Worm (Caenorhabditis elegans) whole organism, mixed stage, embryonic: ENCODE measurements around the gene atad-3.

Experiments used
- bed-3 ChIP-seq: fragments of 200-800 bp; sonication (Bioruptor generic); optimal IDR thresholded peaks from 3 replicates; lab custom pipeline; 2018; ENCODE audit warnings: mild to moderate bottlenecking, missing genetic modification characterization, moderate library complexity, missing compliant biosample characterization
- blmp-1 ChIP-seq: fragments of 150-350 bp; optimal IDR thresholded peaks from 2 replicates; lab custom pipeline; 2014; ENCODE audit warnings: missing biosample characterization, missing genetic modification characterization
- ceh-39 ChIP-seq: fragments of 150-350 bp; optimal IDR thresholded peaks from 2 replicates; lab custom pipeline; 2014; ENCODE audit warnings: missing biosample characterization, missing genetic modification characterization
- ceh-43 ChIP-seq: fragments of 200-800 bp; sonication (Bioruptor generic); optimal IDR thresholded peaks from 2 replicates; lab custom pipeline; 2018; ENCODE audit warnings: mild to moderate bottlenecking, missing genetic modification characterization, moderate library complexity, missing compliant biosample characterization
- ceh-83 ChIP-seq: fragments of 200-800 bp; sonication (Bioruptor generic); optimal IDR thresholded peaks from 2 replicates; lab custom pipeline; 2018; ENCODE audit warnings: mild to moderate bottlenecking, missing genetic modification characterization, missing compliant biosample characterization
- ces-1 ChIP-seq: fragments of 150-350 bp; optimal IDR thresholded peaks from 2 replicates; lab custom pipeline; 2014; ENCODE audit warnings: missing biosample characterization, missing genetic modification reagents, missing genetic modification characterization
- cnd-1 ChIP-seq: fragments of 200-800 bp; sonication (Bioruptor generic); optimal IDR thresholded peaks from 2 replicates; lab custom pipeline; 2018; ENCODE audit warnings: mild to moderate bottlenecking, missing genetic modification characterization, missing compliant biosample characterization
- elt-1 ChIP-seq: sonication (generic microtip); optimal IDR thresholded peaks from 2 replicates; lab custom pipeline; 2017; ENCODE audit warnings: missing genetic modification characterization, mild to moderate bottlenecking, missing compliant biosample characterization, antibody characterized with exemption, moderate library complexity, borderline replicate concordance; ENCODE audit not compliant: insufficient read depth
- elt-3 ChIP-seq: fragments of 150-350 bp; optimal IDR thresholded peaks from 2 replicates; lab custom pipeline; 2014; ENCODE audit warnings: missing biosample characterization, missing genetic modification characterization
- flh-1 ChIP-seq: fragments of 200-800 bp; sonication (Bioruptor generic); optimal IDR thresholded peaks from 2 replicates; lab custom pipeline; 2018; ENCODE audit warnings: mild to moderate bottlenecking, missing genetic modification characterization, moderate library complexity, missing compliant biosample characterization
- hlh-1 ChIP-seq: fragments of 150-350 bp; optimal IDR thresholded peaks from 2 replicates; lab custom pipeline; 2014; ENCODE audit warnings: missing biosample characterization, missing genetic modification reagents, missing genetic modification characterization
- lin-13 ChIP-seq: fragments of 150-350 bp; optimal IDR thresholded peaks from 2 replicates; lab custom pipeline; 2014; ENCODE audit warnings: missing biosample characterization, missing genetic modification characterization
- lin-32 ChIP-seq: fragments of 200-800 bp; sonication (Bioruptor generic); optimal IDR thresholded peaks from 2 replicates; lab custom pipeline; 2018; ENCODE audit warnings: mild to moderate bottlenecking, missing genetic modification characterization, missing compliant biosample characterization
- lsy-2 ChIP-seq: fragments of 150-350 bp; optimal IDR thresholded peaks from 2 replicates; lab custom pipeline; 2014; ENCODE audit warnings: missing biosample characterization, missing genetic modification characterization
- mep-1 ChIP-seq: fragments of 150-350 bp; optimal IDR thresholded peaks from 2 replicates; lab custom pipeline; 2017; ENCODE audit warnings: missing biosample characterization, missing genetic modification reagents, missing genetic modification characterization, inconsistent platforms
- nhr-12 ChIP-seq: fragments of 150-350 bp; optimal IDR thresholded peaks from 2 replicates; lab custom pipeline; 2014; ENCODE audit warnings: missing biosample characterization, missing genetic modification characterization
- nhr-2 ChIP-seq: fragments of 150-350 bp; optimal IDR thresholded peaks from 2 replicates; lab custom pipeline; 2014; ENCODE audit warnings: missing biosample characterization, missing genetic modification characterization
- nhr-237 ChIP-seq: fragments of 150-350 bp; optimal IDR thresholded peaks from 2 replicates; lab custom pipeline; 2014; ENCODE audit warnings: missing biosample characterization, missing genetic modification characterization
- nhr-28 ChIP-seq: fragments of 150-350 bp; optimal IDR thresholded peaks from 2 replicates; lab custom pipeline; 2014; ENCODE audit warnings: missing biosample characterization, missing genetic modification characterization
- nhr-76 ChIP-seq: sonication (generic microtip); optimal IDR thresholded peaks from 2 replicates; lab custom pipeline; 2017; ENCODE audit warnings: missing biosample characterization, missing genetic modification characterization
- pha-4 ChIP-seq: fragments of 150-350 bp; optimal IDR thresholded peaks from 2 replicates; lab custom pipeline; 2018; ENCODE audit warnings: missing biosample characterization, missing genetic modification reagents, missing genetic modification characterization
- snpc-4 ChIP-seq: fragments of 150-350 bp; optimal IDR thresholded peaks from 2 replicates; lab custom pipeline; 2014; ENCODE audit warnings: missing biosample characterization, missing genetic modification characterization
- sptf-1 ChIP-seq: sonication (generic microtip); optimal IDR thresholded peaks from 2 replicates; lab custom pipeline; 2017; ENCODE audit warnings: mild to moderate bottlenecking, missing genetic modification characterization, moderate library complexity, missing compliant biosample characterization
- tbx-8 ChIP-seq: fragments of 200-800 bp; sonication (Bioruptor generic); optimal IDR thresholded peaks from 2 replicates; lab custom pipeline; 2018; ENCODE audit warnings: mild to moderate bottlenecking, missing genetic modification characterization, moderate library complexity, missing compliant biosample characterization
- unc-120 ChIP-seq: sonication (generic microtip); optimal IDR thresholded peaks from 2 replicates; lab custom pipeline; 2017; ENCODE audit warnings: missing genetic modification characterization, missing compliant biosample characterization; ENCODE audit not compliant: poor library complexity, severe bottlenecking
- unc-39 ChIP-seq: fragments of 150-350 bp; optimal IDR thresholded peaks from 2 replicates; lab custom pipeline; 2014; ENCODE audit warnings: missing biosample characterization, missing genetic modification characterization
- unc-62 ChIP-seq: fragments of 150-350 bp; optimal IDR thresholded peaks from 2 replicates; lab custom pipeline; 2014; ENCODE audit warnings: missing biosample characterization, missing genetic modification reagents, missing genetic modification characterization
- zip-8 ChIP-seq: fragments of 150-350 bp; optimal IDR thresholded peaks from 2 replicates; lab custom pipeline; 2014; ENCODE audit warnings: missing biosample characterization, missing genetic modification characterization

The atad-3 gene

ce11 chrII:10271093-10271492 lies 22.3 kb downstream of the atad-3 start, which contains the start of gene F54B3.4:
TSS of gene F54B3.4 (minus strand) at chrII:10271193.
- peak; percentile 53 for TF ChIP-seq ces-1 (GFP tag; lab: Kevin White, UChicago)
- no peak for TF ChIP-seq bed-3 (GFP tag; lab: Kevin White, UChicago)
- no peak for TF ChIP-seq lin-13 (tag; lab: Kevin White, UChicago)

DNA sequence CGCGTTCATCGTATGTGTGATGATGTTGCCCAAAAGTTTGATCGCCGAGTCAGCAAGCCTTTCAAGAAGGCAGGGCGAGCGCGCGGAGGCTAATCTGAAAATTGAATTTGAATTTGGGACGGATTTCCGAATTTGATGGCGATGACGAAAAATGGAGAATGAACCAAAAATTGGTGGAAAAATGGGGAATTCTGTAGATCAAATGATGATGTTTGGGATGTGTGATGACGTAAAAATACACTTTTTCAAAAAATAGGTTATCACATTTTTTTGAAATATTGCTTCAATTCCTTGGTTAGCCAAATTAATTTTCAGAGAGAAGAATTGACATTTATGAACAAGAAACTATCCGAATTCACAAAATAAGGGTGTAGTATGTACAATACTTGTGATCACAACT lies 30.8 kb downstream of the atad-3 start, which contains the start of gene ZK971.1:
Gene ZK971.1, minus strand, starts transcription at position 101 of the 400 bp plus-strand sequence.
- TF ChIP-seq ces-1 (GFP tag; lab: Kevin White, UChicago) (peak; percentile 29), elt-3 (tag; lab: Kevin White, UChicago) (no peak), ceh-39 (no peak)

ce11 chrII:10281674-10282073 lies 32.9 kb downstream of the atad-3 start:
- no peak for TF ChIP-seq lin-32 (GFP tag; lab: Kevin White, UChicago)
- TF ChIP-seq sptf-1: no peak
- no peak for TF ChIP-seq ceh-43 (GFP tag; lab: Kevin White, UChicago)
- TF ChIP-seq unc-39: no peak
- TF ChIP-seq lsy-2 (tag; lab: Kevin White, UChicago): no peak
- no peak for TF ChIP-seq mep-1 (tag; lab: Kevin White, UChicago)
- TF ChIP-seq ces-1 (GFP tag; lab: Kevin White, UChicago): no peak
- no peak for TF ChIP-seq elt-1 (tag; lab: Kevin White, UChicago)
- TF ChIP-seq pha-4 (tag; lab: Kevin White, UChicago): no peak
- no peak for TF ChIP-seq nhr-76 (tag; lab: Kevin White, UChicago)
- no peak for TF ChIP-seq unc-120 (tag; lab: Kevin White, UChicago)
- TF ChIP-seq nhr-28: no peak
- no peak for TF ChIP-seq zip-8 (tag; lab: Kevin White, UChicago)
- TF ChIP-seq nhr-2: no peak
- TF ChIP-seq hlh-1 (tag; lab: Kevin White, UChicago): no peak
- TF ChIP-seq lin-13 (tag; lab: Kevin White, UChicago): no peak
- TF ChIP-seq nhr-12 (tag; lab: Kevin White, UChicago): no peak
- TF ChIP-seq, all 35 proteins: peak for 0

DNA sequence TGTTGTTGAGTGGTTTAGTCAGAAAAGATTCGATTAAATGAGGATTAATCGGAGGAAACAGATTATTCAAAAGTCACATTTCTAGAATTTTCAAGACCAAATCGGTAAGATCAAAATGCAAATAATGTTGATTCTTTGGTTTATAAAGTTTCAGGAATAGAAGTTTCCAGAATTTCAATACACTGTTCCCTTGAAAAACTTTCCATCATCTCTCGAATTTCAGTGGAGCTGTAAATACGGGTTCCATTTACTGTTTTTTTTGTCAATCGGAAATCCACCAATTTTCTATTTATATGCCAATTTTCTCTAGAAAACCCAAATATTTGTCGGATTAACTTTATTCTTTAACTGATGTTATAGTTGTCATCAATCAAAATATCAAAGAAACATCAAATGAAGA lies 34.4 kb downstream of the atad-3 start:
- TF ChIP-seq pha-4 (tag; lab: Kevin White, UChicago) (no peak), nhr-76 (tag; lab: Kevin White, UChicago) (no peak), sptf-1 (no peak), lsy-2 (tag; lab: Kevin White, UChicago) (no peak), ceh-43 (GFP tag; lab: Kevin White, UChicago) (no peak), hlh-1 (tag; lab: Kevin White, UChicago) (no peak), zip-8 (tag; lab: Kevin White, UChicago) (no peak), nhr-2 (no peak), blmp-1 (tag; lab: Kevin White, UChicago) (no peak), cnd-1 (tag; lab: Kevin White, UChicago) (no peak)

DNA sequence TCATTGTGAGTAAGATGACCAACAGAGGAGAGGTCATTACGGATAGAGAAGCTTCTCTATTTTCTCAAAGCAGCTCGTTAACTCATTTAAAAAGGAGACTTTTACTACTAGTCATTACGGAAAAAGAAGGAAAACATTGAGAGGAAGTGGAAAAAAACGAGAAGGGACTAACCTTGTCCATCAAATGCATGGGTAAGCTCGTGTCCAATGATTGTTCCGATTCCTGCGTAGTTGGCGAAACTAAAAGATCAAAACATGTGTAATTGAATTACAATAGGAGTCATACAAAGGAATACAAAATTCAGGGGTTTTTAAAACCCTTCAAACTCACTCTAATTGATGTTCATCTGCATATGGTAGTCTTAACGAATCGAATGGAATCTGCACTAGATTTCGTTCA lies 36.2 kb downstream of the atad-3 start:
- TF ChIP-seq ces-1 (GFP tag; lab: Kevin White, UChicago) (peak; percentile 26), nhr-12 (tag; lab: Kevin White, UChicago) (no peak)

DNA sequence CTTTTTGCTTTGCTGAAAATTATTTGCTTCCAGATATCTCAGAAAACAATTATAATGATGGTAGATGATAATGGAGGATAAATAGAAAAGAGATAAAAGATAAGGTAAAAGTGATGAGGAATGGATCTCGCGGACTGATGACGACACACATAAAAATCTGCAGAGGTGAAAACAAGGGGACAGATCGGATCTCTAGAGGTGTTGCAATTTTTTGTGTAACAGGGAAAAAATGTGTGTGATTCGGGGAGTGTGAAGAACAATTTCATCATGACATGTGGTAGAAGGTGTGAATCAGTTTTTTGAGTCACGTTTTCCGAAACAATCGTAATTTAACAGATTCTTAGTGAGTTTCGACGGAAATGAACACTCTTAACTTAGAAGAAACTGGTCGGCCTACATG lies 40.1 kb downstream of the atad-3 start:
- TF ChIP-seq elt-1 (tag; lab: Kevin White, UChicago) (peak; percentile 4), ceh-83 (GFP tag; lab: Kevin White, UChicago) (no peak)

- TF ChIP-seq snpc-4 (tag; lab: Kevin White, UChicago) (no peak), ceh-83 (GFP tag; lab: Kevin White, UChicago) (no peak), nhr-237 (tag; lab: Kevin White, UChicago) (no peak), lin-13 (tag; lab: Kevin White, UChicago) (no peak), nhr-2 (no peak), nhr-28 (no peak), bed-3 (GFP tag; lab: Kevin White, UChicago) (no peak), sptf-1 (no peak), flh-1 (no peak), ceh-43 (GFP tag; lab: Kevin White, UChicago) (no peak), elt-3 (tag; lab: Kevin White, UChicago) (no peak), tbx-8 (GFP tag; lab: Kevin White, UChicago) (no peak), mep-1 (tag; lab: Kevin White, UChicago) (no peak), unc-62 (no peak), elt-1 (tag; lab: Kevin White, UChicago) (no peak), nhr-12 (tag; lab: Kevin White, UChicago) (no peak)
- TF ChIP-seq, all 35 proteins: peak for 0
Observed at ce11 chrII:10294262-10294661, 45.5 kb downstream of the atad-3 start.
